Fruit fly (Drosophila melanogaster): ENCODE results near the gene ctp.
A peak's percentile ranks its signal among the peaks of the same experiment; 100 is the strongest.

Gene ctp

dm6 chrX:4679813-4680381, 7.7 kb upstream of the ctp start (continued):
- TF ChIP-seq Ssrp (tag; optimal IDR thresholded peaks at IDR 0.05) = peak; percentile 36
- TF ChIP-seq sisA (GFP tag; IDR thresholded peaks at IDR 0.05) = peak; percentile 49; the same call in 1 of the 2 replicates
- TF ChIP-seq jigr1 (GFP tag; IDR thresholded peaks at IDR 0.05) = no peak
- TF ChIP-seq CG6254 (GFP tag; optimal IDR thresholded peaks at IDR 0.05) = peak; percentile 39
- peak; percentile 15 for TF ChIP-seq scrt (GFP tag; optimal IDR thresholded peaks at IDR 0.05)
- TF ChIP-seq Nf-YA (GFP tag; IDR thresholded peaks at IDR 0.05) = no peak
- TF ChIP-seq CG13894 (tag; optimal IDR thresholded peaks at IDR 0.05) = no peak
- TF ChIP-seq CG15601 (tag; optimal IDR thresholded peaks at IDR 0.05) = no peak
- TF ChIP-seq CG4707 (GFP tag; optimal IDR thresholded peaks at IDR 0.05) = no peak
- peak; percentile 53 for TF ChIP-seq CG18599 (GFP tag; optimal IDR thresholded peaks at IDR 0.05)
- TF ChIP-seq tgo (GFP tag; IDR thresholded peaks at IDR 0.05) = peak; percentile 51; the same call in 2 of the 3 replicates
- TF ChIP-seq D19B (GFP tag; optimal IDR thresholded peaks at IDR 0.05) = peak; percentile 37
- peak; percentile 40 for TF ChIP-seq az2 (GFP tag; optimal IDR thresholded peaks at IDR 0.05)
- no peak for TF ChIP-seq CG6854 (GFP tag; optimal IDR thresholded peaks at IDR 0.05)
- TF ChIP-seq HLH54F (GFP tag; optimal IDR thresholded peaks at IDR 0.05) = peak; percentile 59
- TF ChIP-seq Six4 (GFP tag; optimal IDR thresholded peaks at IDR 0.05) = no peak
- no peak for TF ChIP-seq HLH4C (GFP tag; IDR thresholded peaks at IDR 0.05; ENCODE audit: partially characterized antibody)
- TF ChIP-seq CG42726 (GFP tag; IDR thresholded peaks at IDR 0.05; ENCODE audit: partially characterized antibody) = no peak
- peak; percentile 40 for TF ChIP-seq jumu (GFP tag; optimal IDR thresholded peaks at IDR 0.05)
- TF ChIP-seq sens-2 (GFP tag; IDR thresholded peaks at IDR 0.05) = no peak
- TF ChIP-seq ato (GFP tag; IDR thresholded peaks at IDR 0.05; ENCODE audit: partially characterized antibody) = no peak
- no peak for TF ChIP-seq en (GFP tag; optimal IDR thresholded peaks at IDR 0.05)
- TF ChIP-seq ftz-f1 (GFP tag; optimal IDR thresholded peaks at IDR 0.05) = no peak
- TF ChIP-seq usp (GFP tag; optimal IDR thresholded peaks at IDR 0.05) = no peak
- TF ChIP-seq CG12071 (GFP tag; optimal IDR thresholded peaks at IDR 0.05) = peak; percentile 17
- TF ChIP-seq CG2678 (tag; optimal IDR thresholded peaks at IDR 0.05) = peak; percentile 70
- no peak for TF ChIP-seq zen2 (GFP tag; IDR thresholded peaks at IDR 0.05; ENCODE audit: partially characterized antibody)
- TF ChIP-seq salm (tag; optimal IDR thresholded peaks at IDR 0.05) = peak; percentile 33
- TF ChIP-seq CG5180 (GFP tag; optimal IDR thresholded peaks at IDR 0.05) = peak; percentile 10
- no peak for TF ChIP-seq dan (GFP tag; IDR thresholded peaks at IDR 0.05)
- peak; percentile 13 for TF ChIP-seq CG7928 (GFP tag; optimal IDR thresholded peaks at IDR 0.05)
- no peak for TF ChIP-seq CG10431 (GFP tag; optimal IDR thresholded peaks at IDR 0.05)
- TF ChIP-seq inv (GFP tag; IDR thresholded peaks at IDR 0.05; ENCODE audit: partially characterized antibody) = no peak
- no peak for TF ChIP-seq Sin3A (optimal IDR thresholded peaks at IDR 0.05)
- TF ChIP-seq gt (GFP tag; IDR thresholded peaks at IDR 0.05) = no peak
- TF ChIP-seq pnt (GFP tag; optimal IDR thresholded peaks at IDR 0.05) = peak; percentile 56
- TF ChIP-seq nmo (GFP tag; optimal IDR thresholded peaks at IDR 0.05) = peak; percentile 58
- peak; percentile 13 for TF ChIP-seq CG5245 (GFP tag; optimal IDR thresholded peaks at IDR 0.05)
- TF ChIP-seq CG17612 (GFP tag; IDR thresholded peaks at IDR 0.05) = no peak
- peak; percentile 48 for TF ChIP-seq ems (GFP tag; optimal IDR thresholded peaks at IDR 0.05)
- peak; percentile 72 for TF ChIP-seq CG32532 (GFP tag; IDR thresholded peaks at IDR 0.05)
- TF ChIP-seq CG17385 (GFP tag; optimal IDR thresholded peaks at IDR 0.05) = peak; percentile 59
- no peak for TF ChIP-seq mld (GFP tag; IDR thresholded peaks at IDR 0.05; ENCODE audit: partially characterized antibody)
- TF ChIP-seq dimm (GFP tag; IDR thresholded peaks at IDR 0.05) = no peak
- TF ChIP-seq Kr (GFP tag; optimal IDR thresholded peaks at IDR 0.05) = no peak
- TF ChIP-seq CG4617 (GFP tag; optimal IDR thresholded peaks at IDR 0.05; ENCODE audit: borderline replicate concordance) = no peak
- no peak; the same call in 1 of the 2 replicates for TF ChIP-seq onecut (GFP tag; IDR thresholded peaks at IDR 0.05)
- TF ChIP-seq CG4820 (GFP tag; optimal IDR thresholded peaks at IDR 0.05) = peak; percentile 33
- no peak for TF ChIP-seq Stat92E (GFP tag; optimal IDR thresholded peaks at IDR 0.05)
- no peak for TF ChIP-seq Ravus (GFP tag; IDR thresholded peaks at IDR 0.05)
